Fruit fly (Drosophila melanogaster) whole organism, pupa: ENCODE data around the gene CG4230.

ENCODE experiments used
- CG10348 ChIP-seq: fragments of 200-800 bp; sonication (Bioruptor generic); IDR thresholded peaks from 2 replicates; pipeline ENCODE4 v1.3.6; 2022; ENCODE audit warnings: missing biosample characterization, missing genetic modification characterization
- CG14655 ChIP-seq: fragments of 200-800 bp; sonication (Bioruptor generic); optimal IDR thresholded peaks from 3 replicates; lab custom pipeline; 2017; ENCODE audit warnings: mild to moderate bottlenecking, missing biosample characterization, missing genetic modification reagents, missing genetic modification characterization
- CG32121 ChIP-seq: fragments of 200-800 bp; sonication (Bioruptor generic); IDR thresholded peaks from 2 replicates; pipeline ENCODE4 v1.3.6; 2022; ENCODE audit warnings: missing biosample characterization, missing genetic modification characterization
- CG34367 ChIP-seq: fragments of 200-800 bp; sonication (Bioruptor generic); optimal IDR thresholded peaks from 2 replicates; lab custom pipeline; 2018; ENCODE audit warnings: missing biosample characterization, mild to moderate bottlenecking, missing genetic modification characterization
- EcR ChIP-seq: fragments of 200-800 bp; sonication (Bioruptor generic); optimal IDR thresholded peaks from 3 replicates; lab custom pipeline; 2019; ENCODE audit warnings: missing biosample characterization, missing genetic modification characterization, mild to moderate bottlenecking, moderate library complexity, missing genetic modification reagents
- fd96Ca ChIP-seq: fragments of 200-800 bp; sonication (Bioruptor generic); IDR thresholded peaks from 3 replicates; pipeline ENCODE4 v1.3.6; 2022; ENCODE audit warnings: missing biosample characterization, missing genetic modification characterization
- gl ChIP-seq: fragments of 200-800 bp; sonication (Bioruptor generic); optimal IDR thresholded peaks from 2 replicates; lab custom pipeline; 2018; ENCODE audit warnings: missing biosample characterization, mild to moderate bottlenecking, missing genetic modification characterization

DNA sequence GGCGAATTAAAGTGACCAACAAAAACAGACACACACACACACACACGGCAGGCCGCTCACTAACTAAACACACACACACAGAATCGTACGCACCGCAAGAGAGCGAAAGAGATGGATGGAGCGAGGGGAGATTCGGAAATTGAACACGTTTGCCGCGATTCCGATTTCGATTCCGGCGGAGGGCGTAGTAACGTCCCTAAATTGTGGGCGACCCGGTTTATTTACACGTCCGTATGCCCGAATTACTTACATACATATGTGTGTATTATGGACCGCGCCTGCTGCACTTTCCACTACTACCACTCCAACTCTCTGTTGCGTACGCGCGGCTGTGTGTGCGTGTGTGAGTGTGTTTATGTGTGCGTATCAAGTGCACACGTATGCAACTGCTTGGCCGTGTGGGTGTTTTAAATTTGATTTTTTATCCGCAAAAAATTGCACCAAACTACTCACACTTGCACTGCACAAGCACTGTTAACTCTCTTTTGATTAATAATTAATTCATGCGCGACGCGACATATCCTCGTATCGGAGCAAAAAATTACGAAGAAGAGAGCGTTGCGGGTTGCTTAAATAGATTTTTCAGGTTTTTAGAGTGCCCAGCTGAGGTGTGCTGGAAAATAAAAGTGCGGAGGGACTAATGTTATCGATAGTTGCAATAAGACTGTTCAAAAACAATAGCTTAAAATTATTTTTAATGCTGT lies 2.9 kb upstream of the CG4230 start, which contains the start of gene Pgant5:
- no peak for TF ChIP-seq CG34367 (tag; lab: Kevin White, UChicago)
- no peak for TF ChIP-seq gl
- TF ChIP-seq CG32121 (GFP tag; lab: Robert Waterston, UW): no peak
- peak; percentile 30; the same call in 1 of the 3 replicates for TF ChIP-seq fd96Ca (GFP tag; lab: Robert Waterston, UW)
- no peak for TF ChIP-seq CG14655
- no peak for TF ChIP-seq CG10348 (GFP tag; lab: Robert Waterston, UW)
- peak; percentile 39 for TF ChIP-seq EcR (GFP tag; lab: Kevin White, UChicago)
